Worm (Caenorhabditis elegans): ENCODE measurements around the gene T07G12.2.

Gene T07G12.2

DNA sequence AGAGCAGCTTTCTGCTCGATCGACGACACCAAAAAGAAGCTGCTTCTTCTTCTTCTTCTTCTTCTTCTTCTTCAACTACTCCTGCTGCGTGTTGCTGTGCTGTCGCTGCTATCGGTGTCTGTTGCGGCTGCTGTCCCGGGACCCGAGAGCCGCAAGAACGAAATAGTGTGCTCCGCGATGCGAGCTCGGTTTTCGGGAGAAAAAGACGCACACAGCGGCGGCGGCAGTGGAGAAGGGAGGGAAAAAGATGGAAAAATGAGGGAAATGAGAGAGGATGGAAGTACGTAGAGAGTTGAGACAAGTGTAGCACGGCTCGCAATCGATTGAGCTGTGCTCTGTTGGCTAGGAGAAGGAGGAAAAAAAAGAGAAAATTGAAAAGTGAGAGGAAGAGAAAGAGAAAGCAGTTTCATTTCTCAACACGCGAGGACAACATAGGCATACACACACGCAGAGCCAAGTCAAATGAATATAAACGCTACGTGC is 26.7 kb upstream of the T07G12.2 start (continued):
- TF ChIP-seq nfya-1 (tag; optimal IDR thresholded peaks at IDR 0.05) (peak; percentile 53), ama-1 (optimal IDR thresholded peaks at IDR 0.05) (no peak), hlh-15 (tag; optimal IDR thresholded peaks at IDR 0.05) (no peak), pros-1 (tag; optimal IDR thresholded peaks at IDR 0.05) (no peak), mec-3 (tag; optimal IDR thresholded peaks at IDR 0.05; ENCODE audit: borderline replicate concordance) (peak; percentile 65), elt-2 (tag; optimal IDR thresholded peaks at IDR 0.05) (no peak), pha-2 (tag; optimal IDR thresholded peaks at IDR 0.05) (no peak), unc-86 (tag; optimal IDR thresholded peaks at IDR 0.05) (no peak), pax-1 (tag; optimal IDR thresholded peaks at IDR 0.05) (no peak), ceh-19 (GFP tag; optimal IDR thresholded peaks at IDR 0.05) (peak; percentile 57), ceh-22 (tag; optimal IDR thresholded peaks at IDR 0.05) (no peak), odd-2 (tag; optimal IDR thresholded peaks at IDR 0.05) (no peak), elt-4 (tag; optimal IDR thresholded peaks at IDR 0.05) (no peak), T23F11.4 (GFP tag; optimal IDR thresholded peaks at IDR 0.05) (no peak), F13H6.1 (tag; optimal IDR thresholded peaks at IDR 0.05) (peak; percentile 4), K02D7.2 (tag; optimal IDR thresholded peaks at IDR 0.05) (peak; percentile 3), rnt-1 (tag; optimal IDR thresholded peaks at IDR 0.05) (peak; percentile 70)

DNA sequence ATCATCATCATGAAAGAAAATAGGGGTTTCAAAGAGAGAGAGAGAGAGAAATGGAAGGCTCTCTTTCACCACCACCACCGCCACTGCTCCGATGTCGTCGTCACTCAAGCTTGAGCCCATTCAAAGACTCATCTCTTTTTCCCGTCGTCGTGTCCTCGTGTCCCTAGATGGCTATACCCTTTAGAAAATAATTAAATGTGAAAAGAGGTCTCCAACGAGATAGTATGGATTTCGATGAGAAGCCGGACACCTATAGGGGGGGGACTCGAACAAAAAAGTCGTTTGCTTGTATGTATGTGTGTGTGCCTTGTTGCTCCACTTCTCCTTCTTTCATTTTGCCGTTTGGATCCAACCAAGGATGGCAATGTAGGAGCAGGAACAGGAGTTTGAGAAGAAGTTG is 25.5 kb upstream of the T07G12.2 start:
- TF ChIP-seq ceh-34 (tag; optimal IDR thresholded peaks at IDR 0.05), result no peak
- TF ChIP-seq ceh-18 (tag; optimal IDR thresholded peaks at IDR 0.05), result no peak
- TF ChIP-seq pag-3 (tag; optimal IDR thresholded peaks at IDR 0.05; ENCODE audit: borderline replicate concordance), result no peak
- TF ChIP-seq ceh-9 (tag; optimal IDR thresholded peaks at IDR 0.05), result no peak
- no peak for TF ChIP-seq pha-4 (tag; optimal IDR thresholded peaks at IDR 0.05)
- no peak for TF ChIP-seq C08G9.2 (tag; optimal IDR thresholded peaks at IDR 0.05)
- no peak for TF ChIP-seq syd-9 (tag; optimal IDR thresholded peaks at IDR 0.05)
- no peak for TF ChIP-seq madf-2 (tag; optimal IDR thresholded peaks at IDR 0.05)
- no peak for TF ChIP-seq zip-5 (tag; optimal IDR thresholded peaks at IDR 0.05)
- TF ChIP-seq ceh-6 (GFP tag; optimal IDR thresholded peaks at IDR 0.05), result no peak
- no peak for TF ChIP-seq npax-4 (tag; optimal IDR thresholded peaks at IDR 0.05)
- peak; percentile 42 for TF ChIP-seq fax-1 (tag; optimal IDR thresholded peaks at IDR 0.05)
- TF ChIP-seq che-1 (tag; optimal IDR thresholded peaks at IDR 0.05), result no peak
- no peak for TF ChIP-seq dve-1 (tag; optimal IDR thresholded peaks at IDR 0.05)
- peak; percentile 38 for TF ChIP-seq unc-42 (tag; optimal IDR thresholded peaks at IDR 0.05)
- TF ChIP-seq ahr-1 (tag; optimal IDR thresholded peaks at IDR 0.05), result no peak
- no peak for TF ChIP-seq T23F11.4 (GFP tag; optimal IDR thresholded peaks at IDR 0.05)
- no peak for TF ChIP-seq hlh-15 (tag; optimal IDR thresholded peaks at IDR 0.05)
- no peak for TF ChIP-seq pqm-1 (tag; optimal IDR thresholded peaks at IDR 0.05)
- no peak for TF ChIP-seq hlh-6 (tag; optimal IDR thresholded peaks at IDR 0.05)
- no peak for TF ChIP-seq unc-86 (tag; optimal IDR thresholded peaks at IDR 0.05)
- TF ChIP-seq ceh-31 (tag; optimal IDR thresholded peaks at IDR 0.05), result peak; percentile 39
- TF ChIP-seq ceh-48 (tag; optimal IDR thresholded peaks at IDR 0.05), result no peak
- TF ChIP-seq ceh-14 (tag; optimal IDR thresholded peaks at IDR 0.05), result peak; percentile 69
- TF ChIP-seq ceh-45 (GFP tag; IDR thresholded peaks at IDR 0.05), result no peak
- no peak for TF ChIP-seq eyg-1 (tag; optimal IDR thresholded peaks at IDR 0.05)

DNA sequence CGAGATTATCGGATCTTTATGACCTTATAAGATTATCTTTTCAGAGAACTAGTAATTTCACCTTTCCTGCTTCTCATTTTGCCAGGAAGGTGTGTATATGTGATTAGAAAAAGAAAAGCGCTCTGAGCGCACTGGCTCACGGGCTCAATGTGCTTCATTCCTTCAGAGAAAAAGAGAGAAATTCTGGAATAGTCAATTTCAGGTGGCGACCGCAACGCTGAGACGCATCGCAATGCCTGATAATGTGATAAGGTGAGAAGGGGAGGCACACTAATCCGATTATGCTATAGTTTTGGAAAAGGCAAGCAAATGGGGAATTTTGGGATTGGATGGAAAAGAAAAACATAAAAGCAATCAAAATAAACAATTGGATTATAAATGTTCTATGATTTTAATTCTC is 24.5 kb upstream of the T07G12.2 start:
- TF ChIP-seq mec-3 (tag; optimal IDR thresholded peaks at IDR 0.05; ENCODE audit: borderline replicate concordance) (no peak), F13H6.1 (tag; optimal IDR thresholded peaks at IDR 0.05) (no peak), elt-2 (tag; optimal IDR thresholded peaks at IDR 0.05) (peak; percentile 59), unc-86 (tag; optimal IDR thresholded peaks at IDR 0.05) (no peak), pha-4 (tag; optimal IDR thresholded peaks at IDR 0.05) (no peak), K02D7.2 (tag; optimal IDR thresholded peaks at IDR 0.05) (no peak), fkh-6 (tag; optimal IDR thresholded peaks at IDR 0.05) (no peak), unc-42 (tag; optimal IDR thresholded peaks at IDR 0.05) (peak; percentile 9), sox-2 (GFP tag; IDR thresholded peaks at IDR 0.05) (no peak), ceh-31 (tag; optimal IDR thresholded peaks at IDR 0.05) (no peak), npax-4 (tag; optimal IDR thresholded peaks at IDR 0.05) (no peak), nfya-1 (tag; optimal IDR thresholded peaks at IDR 0.05) (no peak)
